Fruit fly (Drosophila melanogaster): ENCODE measurements around the gene IFT52.

Gene IFT52

DNA sequence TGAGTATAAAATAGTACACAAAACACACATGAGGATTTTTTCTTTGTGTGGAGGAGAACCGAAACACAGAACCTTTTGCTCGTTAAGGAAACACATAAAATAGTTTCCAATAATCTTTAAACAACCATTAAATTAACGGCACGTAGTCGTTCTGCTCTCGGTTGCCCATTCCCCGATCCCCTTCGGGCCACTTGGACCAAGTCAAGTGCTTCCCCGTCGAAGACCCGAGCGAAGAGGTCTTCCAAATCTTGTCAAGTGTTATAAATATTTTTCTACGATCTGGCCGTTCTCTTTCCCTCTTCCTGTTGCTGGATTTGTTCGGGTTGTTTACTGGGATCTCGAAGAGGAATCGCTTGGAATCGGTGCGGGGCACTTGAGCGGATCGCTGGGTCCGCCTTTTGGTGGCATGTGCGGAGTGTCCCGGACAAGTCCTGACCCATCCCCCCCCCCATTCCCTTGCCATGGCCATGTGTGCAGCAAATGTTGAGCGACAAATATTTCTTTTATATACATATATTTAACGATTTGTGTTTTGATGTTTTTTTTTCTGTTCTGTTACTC is 26.3 kb downstream of the IFT52 start:
- no peak for TF ChIP-seq Hnf4 (GFP tag; optimal IDR thresholded peaks at IDR 0.05)
- TF ChIP-seq psq (GFP tag; optimal IDR thresholded peaks at IDR 0.05) = no peak
- no peak for TF ChIP-seq foxo (GFP tag; optimal IDR thresholded peaks at IDR 0.05)
- TF ChIP-seq woc (GFP tag; optimal IDR thresholded peaks at IDR 0.05) = no peak
- no peak for TF ChIP-seq CG32264 (GFP tag; optimal IDR thresholded peaks at IDR 0.05)
- TF ChIP-seq Mio (GFP tag; optimal IDR thresholded peaks at IDR 0.05) = no peak
- TF ChIP-seq Dfd (GFP tag; optimal IDR thresholded peaks at IDR 0.05) = no peak
- no peak for TF ChIP-seq Abd-B (GFP tag; optimal IDR thresholded peaks at IDR 0.05)
- no peak for TF ChIP-seq sv (GFP tag; optimal IDR thresholded peaks at IDR 0.05)
- TF ChIP-seq Hr78 (GFP tag; optimal IDR thresholded peaks at IDR 0.05) = no peak
- TF ChIP-seq h (GFP tag; optimal IDR thresholded peaks at IDR 0.05) = no peak
- TF ChIP-seq brk (GFP tag; optimal IDR thresholded peaks at IDR 0.05) = no peak
- TF ChIP-seq pan (optimal IDR thresholded peaks at IDR 0.05) = no peak
- no peak for TF ChIP-seq Jra (GFP tag; optimal IDR thresholded peaks at IDR 0.05)
- no peak for TF ChIP-seq tai (GFP tag; optimal IDR thresholded peaks at IDR 0.05)
- no peak for TF ChIP-seq Vsx2 (GFP tag; optimal IDR thresholded peaks at IDR 0.05; ENCODE audit: partially characterized antibody)
- no peak for TF ChIP-seq Sp1 (GFP tag; optimal IDR thresholded peaks at IDR 0.05)

DNA sequence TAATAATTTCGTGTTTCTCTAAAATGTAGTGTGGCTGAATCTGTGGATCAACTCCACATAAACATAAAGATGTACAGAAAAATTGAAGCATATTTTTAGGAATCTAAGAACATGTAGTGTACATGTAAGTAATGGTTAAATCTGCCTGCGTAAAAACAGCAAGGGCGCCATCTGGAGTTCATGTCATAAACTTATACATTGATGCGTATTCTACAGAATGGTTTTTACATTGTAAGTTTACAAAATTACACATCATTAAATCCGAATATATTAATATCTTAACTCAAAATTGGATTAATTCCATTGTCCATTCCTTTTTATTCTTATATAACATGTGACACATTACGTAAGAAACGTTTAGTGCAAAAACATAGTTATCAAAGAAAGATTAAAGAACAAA is 30.3 kb downstream of the IFT52 start:
- TF ChIP-seq Myc (optimal IDR thresholded peaks at IDR 0.05) (peak; percentile 64), OdsH (GFP tag; optimal IDR thresholded peaks at IDR 0.05) (no peak), Hr83 (GFP tag; optimal IDR thresholded peaks at IDR 0.05; ENCODE audit: poor library complexity, severe bottlenecking) (peak; percentile 16), fru (GFP tag; optimal IDR thresholded peaks at IDR 0.05) (no peak), dmrt93B (GFP tag; optimal IDR thresholded peaks at IDR 0.05) (no peak), h (GFP tag; optimal IDR thresholded peaks at IDR 0.05) (peak; percentile 11), N (GFP tag; optimal IDR thresholded peaks at IDR 0.05) (no peak), HLH106 (tag; optimal IDR thresholded peaks at IDR 0.05) (no peak), CG32264 (GFP tag; optimal IDR thresholded peaks at IDR 0.05) (no peak), br (GFP tag; optimal IDR thresholded peaks at IDR 0.05) (no peak), Mio (GFP tag; optimal IDR thresholded peaks at IDR 0.05) (no peak), ey (GFP tag; optimal IDR thresholded peaks at IDR 0.05) (no peak)

DNA sequence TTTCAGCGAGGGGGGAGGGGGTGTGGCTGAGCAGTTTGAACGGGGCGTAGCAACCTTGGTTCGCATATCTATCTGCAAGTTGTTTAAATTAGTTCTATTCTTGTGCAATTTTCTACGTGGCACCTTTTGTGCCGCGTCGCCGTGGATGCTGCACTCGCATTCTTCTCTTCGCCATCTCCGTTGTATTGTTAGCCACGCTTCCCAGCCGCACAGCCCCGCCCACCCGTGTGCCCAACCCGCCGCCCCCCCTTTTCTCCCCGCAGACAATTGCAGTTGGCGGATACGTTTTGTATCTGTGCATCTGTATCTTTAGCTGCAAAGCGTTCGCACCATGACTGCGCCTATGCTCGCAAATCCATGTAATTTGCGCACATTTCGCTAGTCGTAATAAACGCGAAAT is 43.4 kb downstream of the IFT52 start:
- TF ChIP-seq dl (GFP tag; optimal IDR thresholded peaks at IDR 0.05; ENCODE audit: insufficient read depth in 1 of 2, partially characterized antibody in 2 of 2) = no peak
- no peak for TF ChIP-seq jim (GFP tag; optimal IDR thresholded peaks at IDR 0.05)
- TF ChIP-seq lola (GFP tag; optimal IDR thresholded peaks at IDR 0.05) = no peak
- no peak for TF ChIP-seq Rel (GFP tag; optimal IDR thresholded peaks at IDR 0.05)
- TF ChIP-seq Rel (tag; optimal IDR thresholded peaks at IDR 0.05) = no peak
- TF ChIP-seq Jra (GFP tag; optimal IDR thresholded peaks at IDR 0.05) = no peak
- TF ChIP-seq h (GFP tag; optimal IDR thresholded peaks at IDR 0.05) = no peak
- no peak for TF ChIP-seq sv (GFP tag; optimal IDR thresholded peaks at IDR 0.05)
- no peak for TF ChIP-seq HLH106 (tag; optimal IDR thresholded peaks at IDR 0.05)
- TF ChIP-seq fru (GFP tag; optimal IDR thresholded peaks at IDR 0.05) = no peak
- no peak for TF ChIP-seq CrebA (GFP tag; optimal IDR thresholded peaks at IDR 0.05; ENCODE audit: borderline replicate concordance)
- no peak for TF ChIP-seq Abd-B (GFP tag; optimal IDR thresholded peaks at IDR 0.05)
- no peak for TF ChIP-seq GATAd (GFP tag; optimal IDR thresholded peaks at IDR 0.05)

dm6 chr2L:6508666-6509065 is 48.6 kb downstream of the IFT52 start:
- TF ChIP-seq h (GFP tag; optimal IDR thresholded peaks at IDR 0.05) = no peak
- no peak for TF ChIP-seq CrebA (GFP tag; optimal IDR thresholded peaks at IDR 0.05; ENCODE audit: borderline replicate concordance)
- TF ChIP-seq Myc (optimal IDR thresholded peaks at IDR 0.05) = no peak
- peak; percentile 9 for TF ChIP-seq fru (GFP tag; optimal IDR thresholded peaks at IDR 0.05)
- TF ChIP-seq dl (GFP tag; optimal IDR thresholded peaks at IDR 0.05; ENCODE audit: insufficient read depth in 1 of 2, partially characterized antibody in 2 of 2) = no peak
